Worm (Caenorhabditis elegans): ENCODE results near the gene F49E12.7.

ce11 chrII:8369059-8369458 lies 26.9 kb downstream of the F49E12.7 start, which contains the start of gene amt-3:
- TF ChIP-seq ztf-11 (tag; optimal IDR thresholded peaks at IDR 0.05) (no peak), nhr-237 (tag; optimal IDR thresholded peaks at IDR 0.05) (no peak), ama-1 (optimal IDR thresholded peaks at IDR 0.05) (no peak), zag-1 (tag; optimal IDR thresholded peaks at IDR 0.05) (no peak), nhr-77 (tag; optimal IDR thresholded peaks at IDR 0.05) (no peak), egl-27 (tag; optimal IDR thresholded peaks at IDR 0.05) (no peak), nhr-12 (tag; optimal IDR thresholded peaks at IDR 0.05) (no peak), snpc-4 (tag; optimal IDR thresholded peaks at IDR 0.05) (no peak), aly-2 (tag; optimal IDR thresholded peaks at IDR 0.05) (no peak), lin-13 (GFP tag; optimal IDR thresholded peaks at IDR 0.05) (no peak)
